Fruit fly (Drosophila melanogaster): ENCODE data around the gene Diap1.

The Diap1 gene

dm6 chr3L:16041260-16042079 is 9.4 kb downstream of the Diap1 start (continued):
- TF ChIP-seq Eip93F (GFP tag; optimal IDR thresholded peaks at IDR 0.05) (peak; percentile 59), dac (GFP tag; optimal IDR thresholded peaks at IDR 0.05) (peak; percentile 20), CG10631 (GFP tag; optimal IDR thresholded peaks at IDR 0.05) (peak; percentile 57), CG16779 (tag; optimal IDR thresholded peaks at IDR 0.05) (peak; percentile 73), Gug (GFP tag; IDR thresholded peaks at IDR 0.05) (0 out of 2 replicates have a peak, but pooled peaks have one; percentile 8), salr (GFP tag; optimal IDR thresholded peaks at IDR 0.05) (peak; percentile 42 to 73), CG31627 (GFP tag; optimal IDR thresholded peaks at IDR 0.05) (no peak), CG7368 (GFP tag; optimal IDR thresholded peaks at IDR 0.05) (peak; percentile 28), CG11294 (GFP tag; IDR thresholded peaks at IDR 0.05) (peak; percentile 40; the same call in 1 of the 2 replicates)

dm6 chr3L:16040389-16040788 is 10.4 kb downstream of the Diap1 start:
- no peak for TF ChIP-seq CG8319 (GFP tag; optimal IDR thresholded peaks at IDR 0.05)
- TF ChIP-seq CG3919 (GFP tag; optimal IDR thresholded peaks at IDR 0.05), result no peak
- TF ChIP-seq Sox102F (GFP tag; optimal IDR thresholded peaks at IDR 0.05), result no peak
- no peak for TF ChIP-seq CG16779 (tag; optimal IDR thresholded peaks at IDR 0.05)
- TF ChIP-seq OdsH (GFP tag; optimal IDR thresholded peaks at IDR 0.05), result no peak
- TF ChIP-seq svp (GFP tag), result peak; percentile 51
- TF ChIP-seq Met (GFP tag; optimal IDR thresholded peaks at IDR 0.05), result peak; percentile 15
- TF ChIP-seq CG11294 (GFP tag; IDR thresholded peaks at IDR 0.05), result no peak

DNA sequence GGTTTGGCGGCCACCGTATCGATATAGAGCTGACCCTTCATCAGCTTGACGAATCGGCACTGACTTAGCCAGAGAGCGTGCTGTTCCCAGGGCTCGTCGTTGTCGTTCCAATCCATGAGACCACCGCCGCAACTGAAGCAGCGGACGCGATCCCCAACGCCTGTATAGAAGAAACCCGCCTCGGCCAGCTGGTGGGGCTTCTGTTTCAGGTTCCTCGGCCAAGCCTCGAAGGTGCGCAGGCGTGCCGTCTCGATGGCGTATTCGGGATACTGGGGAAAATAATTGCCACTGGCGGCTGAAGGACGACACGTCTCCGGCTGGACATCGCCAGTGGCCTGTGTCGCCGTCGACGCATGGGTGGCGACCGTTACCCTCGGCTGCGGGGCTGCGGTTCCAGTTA is 11.8 kb downstream of the Diap1 start:
- TF ChIP-seq Ets21C (GFP tag; optimal IDR thresholded peaks at IDR 0.05) (no peak), CG15336 (GFP tag; IDR thresholded peaks at IDR 0.05) (no peak), net (GFP tag; optimal IDR thresholded peaks at IDR 0.05) (no peak), fd59A (GFP tag; optimal IDR thresholded peaks at IDR 0.05) (no peak), Smox (GFP tag; optimal IDR thresholded peaks at IDR 0.05) (no peak), salr (GFP tag; optimal IDR thresholded peaks at IDR 0.05) (no peak), CG6276 (GFP tag; optimal IDR thresholded peaks at IDR 0.05) (no peak), CG7368 (GFP tag; optimal IDR thresholded peaks at IDR 0.05) (no peak), CG8632 (GFP tag; optimal IDR thresholded peaks at IDR 0.05) (no peak), Eip78C (GFP tag) (no peak), CG3032 (tag; optimal IDR thresholded peaks at IDR 0.05) (no peak), Blimp-1 (GFP tag; optimal IDR thresholded peaks at IDR 0.05) (no peak)

DNA sequence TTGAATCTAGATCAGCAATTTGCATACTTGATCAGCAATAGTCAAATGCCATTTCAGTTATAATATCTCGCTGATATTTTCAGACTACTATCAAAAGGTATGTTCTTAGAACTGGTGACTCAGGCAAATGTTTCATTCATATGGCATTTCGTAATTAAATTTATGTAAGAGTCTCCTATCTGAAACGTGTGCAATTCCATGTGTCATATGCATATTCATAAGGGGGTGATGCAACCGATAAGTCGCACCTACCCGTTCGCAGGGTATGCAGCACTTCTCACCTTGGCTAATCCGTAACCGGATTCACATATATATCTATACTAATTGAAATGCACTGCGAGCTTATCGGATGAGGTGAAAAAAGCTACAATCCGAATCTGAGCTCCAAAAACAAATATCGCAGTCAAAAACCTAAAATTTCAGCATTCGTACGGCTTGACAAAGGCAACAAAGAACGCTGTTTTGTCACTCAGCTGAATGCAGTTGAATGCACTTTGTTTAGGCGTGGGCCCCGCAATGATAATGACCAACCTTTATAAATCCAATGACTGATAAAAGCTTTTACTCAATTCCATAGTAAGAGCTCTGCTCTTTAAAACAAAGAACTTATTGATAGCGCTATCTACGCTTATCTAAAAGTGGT is 13.0 kb downstream of the Diap1 start:
- TF ChIP-seq eg (GFP tag; IDR thresholded peaks at IDR 0.05) (peak; percentile 77), CG11294 (GFP tag; IDR thresholded peaks at IDR 0.05) (no peak), CG16779 (tag; optimal IDR thresholded peaks at IDR 0.05) (no peak), dsx (GFP tag; optimal IDR thresholded peaks at IDR 0.05; ENCODE audit: poor library complexity, severe bottlenecking) (peak; percentile 24), Eip78C (GFP tag) (peak; percentile 87), Sox15 (GFP tag; optimal IDR thresholded peaks at IDR 0.05) (no peak), Sox102F (GFP tag; optimal IDR thresholded peaks at IDR 0.05) (peak; percentile 4), cyc (GFP tag; optimal IDR thresholded peaks at IDR 0.05) (peak; percentile 10), CG9139 (GFP tag; optimal IDR thresholded peaks at IDR 0.05) (no peak), CG6854 (GFP tag; optimal IDR thresholded peaks at IDR 0.05) (no peak), CG4318 (GFP tag; optimal IDR thresholded peaks at IDR 0.05) (no peak), CG3032 (tag; optimal IDR thresholded peaks at IDR 0.05) (no peak), salr (GFP tag; optimal IDR thresholded peaks at IDR 0.05) (no peak), Hr4 (GFP tag; optimal IDR thresholded peaks at IDR 0.05) (peak; percentile 18), Smox (GFP tag; optimal IDR thresholded peaks at IDR 0.05) (no peak), CG31627 (GFP tag; optimal IDR thresholded peaks at IDR 0.05) (no peak), svp (GFP tag) (peak; percentile 74), Gug (GFP tag; IDR thresholded peaks at IDR 0.05) (0 out of 2 replicates have a peak, but pooled peaks have one; percentile 18), Eip75B (GFP tag; optimal IDR thresholded peaks at IDR 0.05) (peak; percentile 41), pdm3 (GFP tag; optimal IDR thresholded peaks at IDR 0.05) (no peak), CG8119 (GFP tag; IDR thresholded peaks at IDR 0.05) (peak; percentile 50; the same call in 2 of the 3 replicates), CG8632 (GFP tag; optimal IDR thresholded peaks at IDR 0.05) (no peak), lz (GFP tag; optimal IDR thresholded peaks at IDR 0.05) (no peak), CG11902 (GFP tag; optimal IDR thresholded peaks at IDR 0.05) (peak; percentile 4), achi (GFP tag; optimal IDR thresholded peaks at IDR 0.05) (no peak), Lpt (GFP tag; optimal IDR thresholded peaks at IDR 0.05) (no peak), Blimp-1 (GFP tag; optimal IDR thresholded peaks at IDR 0.05) (no peak), fkh (GFP tag; optimal IDR thresholded peaks at IDR 0.05) (no peak), CG8319 (GFP tag; optimal IDR thresholded peaks at IDR 0.05) (peak; percentile 2), CG1621 (tag; optimal IDR thresholded peaks at IDR 0.05) (no peak)
